Worm (Caenorhabditis elegans) whole organism, L1 larva: Measurements from ENCODE around the gene ergi-1.

Source experiments
- C16A3.4 ChIP-seq: fragments of 150-350 bp; optimal IDR thresholded peaks from 2 replicates; lab custom pipeline; 2014; ENCODE audit warnings: missing biosample characterization, missing genetic modification characterization
- C34B4.2 ChIP-seq: sonication (generic microtip); optimal IDR thresholded peaks from 2 replicates; lab custom pipeline; 2017; ENCODE audit warnings: mild to moderate bottlenecking, missing genetic modification characterization, missing compliant biosample characterization
- Y116A8C.19 ChIP-seq: sonication (generic microtip); optimal IDR thresholded peaks from 2 replicates; lab custom pipeline; 2016; ENCODE audit warnings: missing compliant biosample characterization, missing genetic modification characterization, borderline replicate concordance
- ceh-82 ChIP-seq, 3 experiments: fragments of 150-350 bp in 1 of 3; sonication (generic microtip) in 2 of 3; optimal IDR thresholded peaks; 2 replicates each; lab custom pipeline; 2014 to 2017; ENCODE audit warnings: missing biosample characterization in 3 of 3, missing genetic modification characterization in 3 of 3
- ceh-90 ChIP-seq: sonication (generic microtip); optimal IDR thresholded peaks from 2 replicates; lab custom pipeline; 2016; ENCODE audit warnings: missing genetic modification characterization, missing compliant biosample characterization
- dpl-1 ChIP-seq, 3 experiments: fragments of 150-350 bp in 2 of 3; sonication (generic microtip) in 1 of 3; optimal IDR thresholded peaks; 2 replicates each; lab custom pipeline; 2014 to 2017; ENCODE audit warnings: missing biosample characterization in 3 of 3, missing genetic modification characterization in 3 of 3, missing genetic modification reagents in 3 of 3
- efl-1 ChIP-seq, 4 experiments: fragments of 150-350 bp; optimal IDR thresholded peaks in 3 of 4; peaks in 1 of 4; 1 replicate in 1 of 4; 2 replicates in 3 of 4; lab custom pipeline; 2014; ENCODE audit warnings: missing biosample characterization in 2 of 4, missing genetic modification characterization in 2 of 4, missing genetic modification reagents in 2 of 4
- efl-3 ChIP-seq: fragments of 200-800 bp; sonication (Bioruptor generic); optimal IDR thresholded peaks from 2 replicates; lab custom pipeline; 2018; ENCODE audit warnings: mild to moderate bottlenecking, missing genetic modification characterization, missing compliant biosample characterization
- elt-2 ChIP-seq: sonication (generic microtip); optimal IDR thresholded peaks from 2 replicates; lab custom pipeline; 2016; ENCODE audit warnings: missing genetic modification characterization, mild to moderate bottlenecking, inconsistent platforms, missing compliant biosample characterization, missing genetic modification reagents
- elt-3 ChIP-seq, 6 experiments: fragments of 150-350 bp in 1 of 6; sonication (generic microtip); optimal IDR thresholded peaks; 2 replicates each; lab custom pipeline; 2017 to 2018; ENCODE audit warnings: missing biosample characterization in 6 of 6, missing genetic modification characterization in 6 of 6, inconsistent platforms in 1 of 6
- fkh-8 ChIP-seq: sonication (generic microtip); optimal IDR thresholded peaks from 2 replicates; lab custom pipeline; 2016; ENCODE audit warnings: mild to moderate bottlenecking, missing genetic modification characterization, missing compliant biosample characterization
- hlh-17 ChIP-seq: fragments of 200-800 bp; sonication (Bioruptor generic); optimal IDR thresholded peaks from 2 replicates; lab custom pipeline; 2018; ENCODE audit warnings: missing genetic modification characterization, mild to moderate bottlenecking, missing compliant biosample characterization, moderate library complexity, borderline replicate concordance
- hlh-4 ChIP-seq: sonication (generic microtip); optimal IDR thresholded peaks from 2 replicates; lab custom pipeline; 2016; ENCODE audit warnings: mild to moderate bottlenecking, missing genetic modification characterization, missing compliant biosample characterization
- irx-1 ChIP-seq: sonication (generic microtip); optimal IDR thresholded peaks from 2 replicates; lab custom pipeline; 2016; ENCODE audit warnings: missing genetic modification characterization, missing compliant biosample characterization
- lin-13 ChIP-seq: fragments of 150-350 bp; optimal IDR thresholded peaks from 2 replicates; lab custom pipeline; 2014; ENCODE audit warnings: missing biosample characterization, missing genetic modification reagents, missing genetic modification characterization
- lin-14 ChIP-seq: fragments of 200-800 bp; sonication (Bioruptor generic); optimal IDR thresholded peaks from 2 replicates; lab custom pipeline; 2018; ENCODE audit warnings: mild to moderate bottlenecking, missing genetic modification characterization, moderate library complexity, missing compliant biosample characterization
- lin-15B ChIP-seq: fragments of 150-350 bp; sonication (generic microtip); optimal IDR thresholded peaks from 3 replicates; lab custom pipeline; 2014; ENCODE audit warnings: missing biosample characterization, missing genetic modification characterization
- lin-35 ChIP-seq, 2 experiments: fragments of 150-350 bp; optimal IDR thresholded peaks; 2 replicates each; lab custom pipeline; 2014; ENCODE audit warnings: missing biosample characterization in 2 of 2, missing genetic modification characterization in 2 of 2, missing genetic modification reagents in 2 of 2
- lin-39 ChIP-seq: fragments of 150-350 bp; optimal IDR thresholded peaks from 2 replicates; lab custom pipeline; 2014; ENCODE audit warnings: missing biosample characterization, missing genetic modification reagents, missing genetic modification characterization
- lsy-2 ChIP-seq, 2 experiments: fragments of 150-350 bp; optimal IDR thresholded peaks; 2 replicates each; lab custom pipeline; 2014; ENCODE audit warnings: missing biosample characterization in 2 of 2, missing genetic modification characterization in 2 of 2
- mab-9 ChIP-seq: fragments of 200-800 bp; sonication (Bioruptor generic); IDR thresholded peaks from 2 replicates; pipeline ENCODE4 v1.3.6; 2022; ENCODE audit warnings: missing genetic modification reagents, missing genetic modification characterization, missing compliant biosample characterization
- mef-2 ChIP-seq: fragments of 150-350 bp; optimal IDR thresholded peaks from 2 replicates; lab custom pipeline; 2014; ENCODE audit warnings: missing biosample characterization, missing genetic modification characterization
- mep-1 ChIP-seq: fragments of 150-350 bp; optimal IDR thresholded peaks from 2 replicates; lab custom pipeline; 2014; ENCODE audit warnings: missing biosample characterization, missing genetic modification characterization
- nhr-11 ChIP-seq: fragments of 150-350 bp; optimal IDR thresholded peaks from 2 replicates; lab custom pipeline; 2014; ENCODE audit warnings: missing biosample characterization, missing genetic modification characterization
- nhr-237 ChIP-seq: fragments of 150-350 bp; optimal IDR thresholded peaks from 2 replicates; lab custom pipeline; 2014; ENCODE audit warnings: missing biosample characterization, missing genetic modification characterization
- nhr-28 ChIP-seq: fragments of 150-350 bp; optimal IDR thresholded peaks from 2 replicates; lab custom pipeline; 2014; ENCODE audit warnings: missing biosample characterization, missing genetic modification characterization
- nhr-71 ChIP-seq: sonication (generic microtip); optimal IDR thresholded peaks from 2 replicates; lab custom pipeline; 2016; ENCODE audit warnings: mild to moderate bottlenecking, missing genetic modification characterization, moderate library complexity, missing compliant biosample characterization
- nhr-85 ChIP-seq: sonication (generic microtip); peaks from one replicate; lab custom pipeline; 2016; ENCODE audit warnings: missing genetic modification characterization, inconsistent platforms, missing compliant biosample characterization
- nhr-90 ChIP-seq: sonication (generic microtip); optimal IDR thresholded peaks from 2 replicates; lab custom pipeline; 2016; ENCODE audit warnings: mild to moderate bottlenecking, missing genetic modification characterization, missing compliant biosample characterization; ENCODE audit not compliant: poor library complexity
- pax-3 ChIP-seq: fragments of 200-800 bp; sonication (Bioruptor generic); optimal IDR thresholded peaks from 2 replicates; lab custom pipeline; 2018; ENCODE audit warnings: mild to moderate bottlenecking, missing genetic modification characterization, moderate library complexity, missing compliant biosample characterization
- pqm-1 ChIP-seq: sonication (generic microtip); optimal IDR thresholded peaks from 3 replicates; lab custom pipeline; 2017; ENCODE audit warnings: missing biosample characterization, missing genetic modification characterization
- skn-1 ChIP-seq: fragments of 150-350 bp; optimal IDR thresholded peaks from 2 replicates; lab custom pipeline; 2014; ENCODE audit warnings: missing biosample characterization, missing genetic modification characterization
- snu-23 ChIP-seq: sonication (generic microtip); optimal IDR thresholded peaks from 2 replicates; lab custom pipeline; 2016; ENCODE audit warnings: missing genetic modification characterization, missing compliant biosample characterization
- sox-4 ChIP-seq: sonication (generic microtip); optimal IDR thresholded peaks from 2 replicates; lab custom pipeline; 2016; ENCODE audit warnings: missing genetic modification characterization, missing compliant biosample characterization
- unc-30 ChIP-seq: sonication (generic microtip); optimal IDR thresholded peaks from 2 replicates; lab custom pipeline; 2017; ENCODE audit warnings: missing biosample characterization, missing genetic modification characterization
- unc-62 ChIP-seq: fragments of 150-350 bp; optimal IDR thresholded peaks from 2 replicates; lab custom pipeline; 2014; ENCODE audit warnings: missing biosample characterization, missing genetic modification reagents, missing genetic modification characterization
- unc-98 ChIP-seq: fragments of 200-800 bp; sonication (Bioruptor generic); IDR thresholded peaks from 2 replicates; pipeline ENCODE4 v1.3.6; 2022; ENCODE audit warnings: missing genetic modification characterization, missing compliant biosample characterization
- vab-15 ChIP-seq: sonication (generic microtip); optimal IDR thresholded peaks from 2 replicates; lab custom pipeline; 2017; ENCODE audit warnings: missing genotype, mild to moderate bottlenecking, missing genetic modification characterization, missing compliant biosample characterization
- zag-1 ChIP-seq: fragments of 150-350 bp; optimal IDR thresholded peaks from 2 replicates; lab custom pipeline; 2014; ENCODE audit warnings: missing biosample characterization, missing genetic modification characterization

Gene ergi-1

DNA sequence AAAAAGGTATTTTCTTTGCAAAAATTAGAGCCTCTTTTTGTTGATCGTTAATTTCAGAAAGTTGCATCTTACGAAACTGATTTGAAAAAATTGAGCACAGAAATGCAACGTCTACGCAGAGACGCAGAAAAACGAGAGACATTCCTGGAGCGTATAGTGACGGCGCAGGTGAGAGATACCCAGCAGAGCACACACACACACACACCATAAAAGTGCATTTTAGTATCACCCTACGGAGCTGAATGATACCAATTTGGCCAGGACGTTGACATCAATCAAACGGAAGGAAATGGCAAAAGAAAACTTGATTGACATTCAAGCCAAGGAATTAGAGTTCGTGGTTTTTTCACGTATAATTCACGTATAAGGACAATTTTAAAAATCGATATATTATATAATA, 20.6 kb downstream of the ergi-1 start:
- TF ChIP-seq nhr-11 (tag; lab: Kevin White, UChicago) (no peak), mef-2 (tag; lab: Kevin White, UChicago) (no peak), hlh-17 (GFP tag; lab: Kevin White, UChicago) (no peak), unc-62 (GFP tag; lab: Kevin White, UChicago) (no peak), nhr-90 (tag; lab: Kevin White, UChicago) (no peak), sox-4 (tag; lab: Kevin White, UChicago) (no peak), ceh-90 (tag; lab: Kevin White, UChicago) (no peak), nhr-28 (tag; lab: Kevin White, UChicago) (no peak), unc-98 (GFP tag; lab: Robert Waterston, UW) (no peak), nhr-71 (tag; lab: Kevin White, UChicago) (no peak), nhr-237 (tag; lab: Kevin White, UChicago) (no peak), elt-2 (tag; lab: Kevin White, UChicago) (peak; percentile 66), mab-9 (GFP tag; lab: Robert Waterston, UW) (no peak), unc-30 (tag; lab: Kevin White, UChicago) (no peak), C16A3.4 (tag; lab: Kevin White, UChicago) (no peak), C34B4.2 (tag; lab: Kevin White, UChicago) (no peak), lin-35 (GFP tag; optimal IDR thresholded peaks at IDR 0.05; lab: Kevin White, UChicago) (peak in 1 of 2 experiments; percentile 2), vab-15 (tag; lab: Kevin White, UChicago) (no peak), lin-14 (peak; percentile 29)

DNA sequence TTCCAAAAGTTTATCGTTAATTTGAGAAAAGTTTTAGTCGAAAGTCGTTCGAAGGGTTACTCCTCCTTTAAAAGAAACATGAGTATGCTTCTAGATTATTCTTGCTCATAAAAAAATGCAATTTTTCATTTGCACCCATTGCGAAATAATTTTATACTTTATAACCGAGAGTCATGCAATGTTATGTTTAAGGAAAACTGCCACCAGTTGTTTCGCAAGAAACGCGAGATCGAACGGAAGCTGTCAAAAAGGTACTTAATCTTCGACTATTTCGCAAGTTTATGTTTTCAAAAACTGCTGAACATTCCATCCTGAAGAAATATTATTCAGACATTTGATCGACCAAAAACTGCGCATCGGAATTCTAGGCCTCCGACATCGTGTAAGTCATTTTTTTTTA, 21.2 kb downstream of the ergi-1 start:
- TF ChIP-seq efl-3: no peak
- peak; percentile 69 for TF ChIP-seq skn-1 (tag; lab: Kevin White, UChicago)
- TF ChIP-seq elt-3 (tag; optimal IDR thresholded peaks at IDR 0.05; lab: Kevin White, UChicago): no peak
- TF ChIP-seq irx-1 (tag; lab: Kevin White, UChicago): no peak
- TF ChIP-seq lin-15B (tag; lab: Kevin White, UChicago): no peak
- TF ChIP-seq mab-9 (GFP tag; lab: Robert Waterston, UW): no peak
- no peak for TF ChIP-seq pax-3 (tag; lab: Kevin White, UChicago)
- TF ChIP-seq pqm-1 (tag; lab: Kevin White, UChicago): no peak
- peak in 2 of 3 experiments; percentile 14 to 15 for TF ChIP-seq ceh-82 (tag; optimal IDR thresholded peaks at IDR 0.05; lab: Kevin White, UChicago)
- TF ChIP-seq snu-23 (GFP tag; lab: Kevin White, UChicago): no peak
- peak; percentile 19 for TF ChIP-seq lin-14
- no peak for TF ChIP-seq lin-39 (tag; lab: Kevin White, UChicago)
- TF ChIP-seq, all 84 proteins: peak for 3

DNA sequence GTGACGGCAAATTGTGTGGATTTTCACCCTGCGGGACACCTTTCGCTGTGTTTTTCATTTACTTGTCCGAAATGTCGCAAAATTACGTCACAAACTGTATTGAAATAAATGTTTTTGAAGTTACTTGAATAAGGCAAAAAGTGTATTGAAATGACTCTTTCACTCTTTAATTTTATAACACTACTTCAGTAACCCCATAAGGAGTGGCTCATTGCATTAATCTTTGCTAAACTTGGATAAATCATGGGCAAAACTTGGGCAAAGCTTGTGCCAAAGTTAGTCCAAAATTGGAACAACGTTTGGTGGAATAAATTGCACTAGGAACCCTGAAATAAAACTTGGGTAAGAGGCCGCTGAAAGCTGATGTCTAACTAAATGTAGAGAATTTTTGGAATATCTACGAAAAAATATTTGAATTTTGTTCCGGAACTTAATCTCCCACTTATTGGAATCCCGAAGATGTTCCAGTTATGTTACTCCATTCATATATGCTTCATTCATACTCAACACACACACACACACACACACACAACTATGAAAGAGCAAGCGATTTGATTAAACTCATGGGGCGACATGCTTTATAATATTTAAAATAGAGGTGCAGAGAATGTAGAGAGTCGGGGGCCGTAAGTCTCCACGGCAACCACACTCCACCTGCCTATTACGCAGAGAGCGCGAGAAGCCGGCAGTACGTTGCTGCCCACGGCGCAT, 22.4 kb downstream of the ergi-1 start, which contains the start of gene Y102A11A.9:
Gene Y102A11A.9 (plus strand): TSS at position 661 of the 711 bp plus-strand sequence.
- peak; percentile 63 for TF ChIP-seq fkh-8
- TF ChIP-seq Y116A8C.19 (tag; lab: Kevin White, UChicago): no peak
- TF ChIP-seq lin-13 (GFP tag; lab: Kevin White, UChicago): no peak
- TF ChIP-seq mep-1 (tag; lab: Kevin White, UChicago): no peak
- no peak for TF ChIP-seq zag-1 (tag; lab: Kevin White, UChicago)
- TF ChIP-seq hlh-4 (tag; lab: Kevin White, UChicago): no peak
- no peak for TF ChIP-seq dpl-1 (GFP tag; optimal IDR thresholded peaks at IDR 0.05; lab: Kevin White, UChicago)
- TF ChIP-seq efl-1 (optimal IDR thresholded peaks at IDR 0.05; lab: Kevin White, UChicago): no peak
- peak in 1 of 2 experiments; percentile 90 for TF ChIP-seq efl-1 (GFP tag; optimal IDR thresholded peaks at IDR 0.05 in 1 of 2; lab: Kevin White, UChicago)
- peak; percentile 25 for TF ChIP-seq skn-1 (tag; lab: Kevin White, UChicago)
- TF ChIP-seq nhr-11 (tag; lab: Kevin White, UChicago): no peak
- TF ChIP-seq nhr-85: no peak
- TF ChIP-seq lsy-2 (tag; optimal IDR thresholded peaks at IDR 0.05; lab: Kevin White, UChicago): no peak
